Worm (Caenorhabditis elegans) whole organism, early embryonic: Measurements from ENCODE around the gene R09H10.6.
"Not testable (repeated sequence)": the region's sequence is repeated elsewhere in the genome, so short reads cannot be mapped to it uniquely, and the experiment has no call there.

Experiments used
- B0310.2 ChIP-seq: sonication (generic microtip); optimal IDR thresholded peaks from 2 replicates; lab custom pipeline; 2016; ENCODE audit warnings: mild to moderate bottlenecking, missing genetic modification characterization, missing compliant biosample characterization
- aly-1 ChIP-seq: sonication (generic microtip); optimal IDR thresholded peaks from 2 replicates; lab custom pipeline; 2016; ENCODE audit warnings: missing genetic modification characterization, missing compliant biosample characterization
- ceh-13 ChIP-seq: fragments of 200-800 bp; sonication (Bioruptor generic); optimal IDR thresholded peaks from 2 replicates; lab custom pipeline; 2018; ENCODE audit warnings: mild to moderate bottlenecking, missing genetic modification characterization, missing compliant biosample characterization
- hmbx-1 ChIP-seq: sonication (generic microtip); optimal IDR thresholded peaks from 2 replicates; lab custom pipeline; 2016; ENCODE audit warnings: mild to moderate bottlenecking, missing genetic modification characterization, missing compliant biosample characterization
- hmg-4 ChIP-seq: fragments of 200-800 bp; sonication (Bioruptor generic); optimal IDR thresholded peaks from 2 replicates; lab custom pipeline; 2018; ENCODE audit warnings: mild to moderate bottlenecking, missing genetic modification characterization, missing compliant biosample characterization
- pes-1 ChIP-seq: fragments of 200-800 bp; sonication (Bioruptor generic); IDR thresholded peaks from 2 replicates; pipeline ENCODE4 v1.3.6; 2022; ENCODE audit warnings: missing genetic modification reagents, missing genetic modification characterization, missing compliant biosample characterization
- scrt-1 ChIP-seq: fragments of 200-800 bp; sonication (Bioruptor generic); IDR thresholded peaks from 2 replicates; pipeline ENCODE4 v1.3.6; 2022; ENCODE audit warnings: missing genetic modification characterization, missing compliant biosample characterization
- tra-4 ChIP-seq: sonication (generic microtip); optimal IDR thresholded peaks from 2 replicates; lab custom pipeline; 2017; ENCODE audit warnings: missing genetic modification characterization, missing compliant biosample characterization

R09H10.6 gene

ce11 chrIV:10654047-10654446 lies 45.7 kb downstream of the R09H10.6 start, which contains the start of gene glb-19:
TSS of gene glb-19 (minus strand) at chrIV:10654147.
- not testable (repeated sequence) for TF ChIP-seq tra-4 (tag; lab: Kevin White, UChicago); hmg-4 (GFP tag; lab: Kevin White, UChicago); ceh-13 (GFP tag; lab: Kevin White, UChicago)

ce11 chrIV:10656770-10657323 lies 48.5 kb downstream of the R09H10.6 start, which contains the start of gene K08C7.1:
TSS of gene K08C7.1 (plus strand) at chrIV:10656812.
- no peak for TF ChIP-seq aly-1 (tag; lab: Kevin White, UChicago)
- no peak for TF ChIP-seq pes-1 (GFP tag; lab: Robert Waterston, UW)
- TF ChIP-seq hmbx-1 (tag; lab: Kevin White, UChicago), result no peak
- no peak for TF ChIP-seq B0310.2

- TF ChIP-seq scrt-1 (GFP tag; lab: Robert Waterston, UW), result peak; percentile 52; the same call in 1 of the 2 replicates
These were observed 50.0 kb downstream of the R09H10.6 start for ce11 chrIV:10658366-10658765.
